Worm (Caenorhabditis elegans) whole organism, L1 larva: ENCODE data around the gene nhr-72.

Experiments
- C04F5.9 ChIP-seq: sonication (generic microtip); optimal IDR thresholded peaks from 2 replicates; lab custom pipeline; 2016; ENCODE audit warnings: missing genetic modification characterization, missing compliant biosample characterization
- F16B12.6 ChIP-seq: fragments of 150-350 bp; optimal IDR thresholded peaks from 2 replicates; lab custom pipeline; 2014; ENCODE audit warnings: missing biosample characterization, missing genetic modification characterization
- Y116A8C.19 ChIP-seq: sonication (generic microtip); optimal IDR thresholded peaks from 2 replicates; lab custom pipeline; 2016; ENCODE audit warnings: missing compliant biosample characterization, missing genetic modification characterization, borderline replicate concordance
- ama-1 ChIP-seq: fragments of 150-350 bp; optimal IDR thresholded peaks from 2 replicates; lab custom pipeline; 2014
- ceh-8 ChIP-seq: fragments of 200-800 bp; sonication (Bioruptor generic); optimal IDR thresholded peaks from 2 replicates; lab custom pipeline; 2018; ENCODE audit warnings: mild to moderate bottlenecking, missing genetic modification characterization, moderate library complexity, missing compliant biosample characterization
- dpl-1 ChIP-seq, 3 experiments: fragments of 150-350 bp in 2 of 3; sonication (generic microtip) in 1 of 3; optimal IDR thresholded peaks; 2 replicates each; lab custom pipeline; 2014 to 2017; ENCODE audit warnings: missing biosample characterization in 3 of 3, missing genetic modification characterization in 3 of 3, missing genetic modification reagents in 3 of 3
- dsc-1 ChIP-seq: sonication (generic microtip); optimal IDR thresholded peaks from 2 replicates; lab custom pipeline; 2016; ENCODE audit warnings: mild to moderate bottlenecking, missing genetic modification characterization, missing compliant biosample characterization
- efl-1 ChIP-seq, 4 experiments: fragments of 150-350 bp; optimal IDR thresholded peaks in 3 of 4; peaks in 1 of 4; 1 replicate in 1 of 4; 2 replicates in 3 of 4; lab custom pipeline; 2014; ENCODE audit warnings: missing biosample characterization in 2 of 4, missing genetic modification characterization in 2 of 4, missing genetic modification reagents in 2 of 4
- egl-13 ChIP-seq: sonication (generic microtip); optimal IDR thresholded peaks from 2 replicates; lab custom pipeline; 2016; ENCODE audit warnings: missing genotype, missing genetic modification reagents, missing genetic modification characterization, missing compliant biosample characterization
- elt-2 ChIP-seq: sonication (generic microtip); optimal IDR thresholded peaks from 2 replicates; lab custom pipeline; 2016; ENCODE audit warnings: missing genetic modification characterization, mild to moderate bottlenecking, inconsistent platforms, missing compliant biosample characterization, missing genetic modification reagents
- fkh-8 ChIP-seq: sonication (generic microtip); optimal IDR thresholded peaks from 2 replicates; lab custom pipeline; 2016; ENCODE audit warnings: mild to moderate bottlenecking, missing genetic modification characterization, missing compliant biosample characterization
- fos-1 ChIP-seq: fragments of 150-350 bp; optimal IDR thresholded peaks from 2 replicates; lab custom pipeline; 2014; ENCODE audit warnings: missing biosample characterization, missing genetic modification characterization
- hlh-17 ChIP-seq: fragments of 200-800 bp; sonication (Bioruptor generic); optimal IDR thresholded peaks from 2 replicates; lab custom pipeline; 2018; ENCODE audit warnings: missing genetic modification characterization, mild to moderate bottlenecking, missing compliant biosample characterization, moderate library complexity, borderline replicate concordance
- irx-1 ChIP-seq: sonication (generic microtip); optimal IDR thresholded peaks from 2 replicates; lab custom pipeline; 2016; ENCODE audit warnings: missing genetic modification characterization, missing compliant biosample characterization
- isw-1 ChIP-seq: fragments of 200-800 bp; sonication (Bioruptor generic); IDR thresholded peaks from 2 replicates; pipeline ENCODE4 v1.3.6; 2022; ENCODE audit warnings: missing genetic modification characterization, missing compliant biosample characterization
- jun-1 ChIP-seq: fragments of 150-350 bp; optimal IDR thresholded peaks from 2 replicates; lab custom pipeline; 2014; ENCODE audit warnings: missing biosample characterization, missing genetic modification reagents, missing genetic modification characterization
- lin-14 ChIP-seq: fragments of 200-800 bp; sonication (Bioruptor generic); optimal IDR thresholded peaks from 2 replicates; lab custom pipeline; 2018; ENCODE audit warnings: mild to moderate bottlenecking, missing genetic modification characterization, moderate library complexity, missing compliant biosample characterization
- lin-35 ChIP-seq, 2 experiments: fragments of 150-350 bp; optimal IDR thresholded peaks; 2 replicates each; lab custom pipeline; 2014; ENCODE audit warnings: missing biosample characterization in 2 of 2, missing genetic modification characterization in 2 of 2, missing genetic modification reagents in 2 of 2
- lsy-2 ChIP-seq, 2 experiments: fragments of 150-350 bp; optimal IDR thresholded peaks; 2 replicates each; lab custom pipeline; 2014; ENCODE audit warnings: missing biosample characterization in 2 of 2, missing genetic modification characterization in 2 of 2
- mef-2 ChIP-seq: fragments of 150-350 bp; optimal IDR thresholded peaks from 2 replicates; lab custom pipeline; 2014; ENCODE audit warnings: missing biosample characterization, missing genetic modification characterization
- mep-1 ChIP-seq: fragments of 150-350 bp; optimal IDR thresholded peaks from 2 replicates; lab custom pipeline; 2014; ENCODE audit warnings: missing biosample characterization, missing genetic modification characterization
- nhr-19 ChIP-seq: fragments of 200-800 bp; sonication (Bioruptor generic); conservative IDR thresholded peaks from 2 replicates; pipeline ENCODE4 v1.3.6; 2022; ENCODE audit warnings: missing genetic modification characterization, missing compliant biosample characterization
- nhr-20 ChIP-seq: sonication (generic microtip); optimal IDR thresholded peaks from 2 replicates; lab custom pipeline; 2016; ENCODE audit warnings: mild to moderate bottlenecking, missing genetic modification characterization, missing compliant biosample characterization
- nhr-47 ChIP-seq: sonication (generic microtip); optimal IDR thresholded peaks from 2 replicates; lab custom pipeline; 2016; ENCODE audit warnings: mild to moderate bottlenecking, missing genetic modification characterization, moderate library complexity, missing compliant biosample characterization
- nhr-71 ChIP-seq: sonication (generic microtip); optimal IDR thresholded peaks from 2 replicates; lab custom pipeline; 2016; ENCODE audit warnings: mild to moderate bottlenecking, missing genetic modification characterization, moderate library complexity, missing compliant biosample characterization
- nhr-85 ChIP-seq: sonication (generic microtip); peaks from one replicate; lab custom pipeline; 2016; ENCODE audit warnings: missing genetic modification characterization, inconsistent platforms, missing compliant biosample characterization
- rnt-1 ChIP-seq: sonication (generic microtip); optimal IDR thresholded peaks from 2 replicates; lab custom pipeline; 2016; ENCODE audit warnings: mild to moderate bottlenecking, missing genetic modification characterization, moderate library complexity, missing compliant biosample characterization
- snu-23 ChIP-seq: sonication (generic microtip); optimal IDR thresholded peaks from 2 replicates; lab custom pipeline; 2016; ENCODE audit warnings: missing genetic modification characterization, missing compliant biosample characterization
- sox-4 ChIP-seq: sonication (generic microtip); optimal IDR thresholded peaks from 2 replicates; lab custom pipeline; 2016; ENCODE audit warnings: missing genetic modification characterization, missing compliant biosample characterization
- swsn-7 ChIP-seq: sonication (generic microtip); optimal IDR thresholded peaks from 2 replicates; lab custom pipeline; 2016; ENCODE audit warnings: missing genetic modification characterization, missing compliant biosample characterization
- tbx-2 ChIP-seq: sonication (generic microtip); optimal IDR thresholded peaks from 2 replicates; lab custom pipeline; 2016; ENCODE audit warnings: missing genetic modification characterization, missing compliant biosample characterization
- unc-86 ChIP-seq: sonication (generic microtip); optimal IDR thresholded peaks from 2 replicates; lab custom pipeline; 2016; ENCODE audit warnings: missing genetic modification characterization, missing compliant biosample characterization
- unc-98 ChIP-seq: fragments of 200-800 bp; sonication (Bioruptor generic); IDR thresholded peaks from 2 replicates; pipeline ENCODE4 v1.3.6; 2022; ENCODE audit warnings: missing genetic modification characterization, missing compliant biosample characterization
- xbp-1 ChIP-seq: sonication (generic microtip); optimal IDR thresholded peaks from 2 replicates; lab custom pipeline; 2016; ENCODE audit warnings: missing genetic modification characterization, missing compliant biosample characterization

nhr-72 gene

ce11 chrII:3823855-3824254, 26.7 kb downstream of the nhr-72 start, which contains the start of gene skr-15:
TSS of gene skr-15 (plus strand) at chrII:3824155.
- no peak for TF ChIP-seq unc-98 (GFP tag; lab: Robert Waterston, UW)
- no peak for TF ChIP-seq lsy-2 (tag; optimal IDR thresholded peaks at IDR 0.05; lab: Kevin White, UChicago)
- no peak for TF ChIP-seq rnt-1 (tag; lab: Kevin White, UChicago)
- TF ChIP-seq C04F5.9 (tag; lab: Kevin White, UChicago), result no peak
- no peak for TF ChIP-seq elt-2 (tag; lab: Kevin White, UChicago)
- TF ChIP-seq unc-86 (tag; lab: Kevin White, UChicago), result no peak
- TF ChIP-seq ama-1 (lab: Kevin White, UChicago), result no peak
- no peak for TF ChIP-seq fos-1 (tag; lab: Kevin White, UChicago)
- TF ChIP-seq jun-1 (tag; lab: Kevin White, UChicago), result no peak
- no peak for TF ChIP-seq ceh-8
- TF ChIP-seq Y116A8C.19 (tag; lab: Kevin White, UChicago), result no peak
- TF ChIP-seq irx-1 (tag; lab: Kevin White, UChicago), result no peak

ce11 chrII:3821248-3821647, 29.3 kb downstream of the nhr-72 start, which contains the start of gene F54D10.7:
TSS of gene F54D10.7 (minus strand) at chrII:3821296.
- TF ChIP-seq hlh-17 (GFP tag; lab: Kevin White, UChicago), result no peak
- no peak for TF ChIP-seq mef-2 (tag; lab: Kevin White, UChicago)
- no peak for TF ChIP-seq efl-1 (optimal IDR thresholded peaks at IDR 0.05; lab: Kevin White, UChicago)
- peak in 1 of 2 experiments; percentile 58 for TF ChIP-seq efl-1 (GFP tag; optimal IDR thresholded peaks at IDR 0.05 in 1 of 2; lab: Kevin White, UChicago)
- TF ChIP-seq sox-4 (tag; lab: Kevin White, UChicago), result no peak
- TF ChIP-seq ceh-8, result no peak
- TF ChIP-seq, all 84 proteins: peak for 1

- peak; percentile 6 for TF ChIP-seq F16B12.6 (tag; lab: Kevin White, UChicago)
- TF ChIP-seq lin-14 (GFP tag; lab: Kevin White, UChicago), result peak; percentile 77
- peak; percentile 30 to 46 for TF ChIP-seq lsy-2 (tag; optimal IDR thresholded peaks at IDR 0.05; lab: Kevin White, UChicago)
- TF ChIP-seq isw-1 (GFP tag; lab: Robert Waterston, UW), result peak; percentile 27
- TF ChIP-seq mep-1 (tag; lab: Kevin White, UChicago), result peak; percentile 38
- TF ChIP-seq snu-23, result peak; percentile 30
- peak; percentile 7 for TF ChIP-seq rnt-1 (tag; lab: Kevin White, UChicago)
- TF ChIP-seq unc-86 (tag; lab: Kevin White, UChicago), result peak; percentile 23
- peak; percentile 4 for TF ChIP-seq xbp-1 (tag; lab: Kevin White, UChicago)
- TF ChIP-seq nhr-47 (tag; lab: Kevin White, UChicago), result peak; percentile 37
- TF ChIP-seq tbx-2 (tag; lab: Kevin White, UChicago), result peak; percentile 31
- peak in 1 of 3 experiments; percentile 34 for TF ChIP-seq dpl-1 (GFP tag; optimal IDR thresholded peaks at IDR 0.05; lab: Kevin White, UChicago)
- peak; percentile 58 for TF ChIP-seq nhr-19 (GFP tag; lab: Robert Waterston, UW)
- peak; percentile 41 to 55 for TF ChIP-seq efl-1 (optimal IDR thresholded peaks at IDR 0.05; lab: Kevin White, UChicago)
- TF ChIP-seq efl-1 (GFP tag; optimal IDR thresholded peaks at IDR 0.05 in 1 of 2; lab: Kevin White, UChicago), result peak; percentile 22 to 50
- peak; percentile 57 for TF ChIP-seq nhr-71 (tag; lab: Kevin White, UChicago)
- TF ChIP-seq lin-35 (GFP tag; optimal IDR thresholded peaks at IDR 0.05; lab: Kevin White, UChicago), result peak in 1 of 2 experiments; percentile 6
- TF ChIP-seq fkh-8 (tag; lab: Kevin White, UChicago), result peak; percentile 72
- peak; percentile 9 for TF ChIP-seq dsc-1 (tag; lab: Kevin White, UChicago)
- peak; percentile 65 for TF ChIP-seq nhr-85 (tag; lab: Kevin White, UChicago)
- peak; percentile 34 for TF ChIP-seq nhr-20 (tag; lab: Kevin White, UChicago)
- peak; percentile 33 for TF ChIP-seq swsn-7 (tag; lab: Kevin White, UChicago)
- peak; percentile 6 for TF ChIP-seq egl-13 (tag; lab: Kevin White, UChicago)
These were observed 34.2 kb downstream of the nhr-72 start, which contains the start of gene fbxa-24 for ce11 chrII:3816251-3816849. TSS of gene fbxa-24 (plus strand) at chrII:3816526.
